Fruit fly (Drosophila melanogaster) whole organism, adult: ENCODE results near the gene Spase25.

Source experiments
- CG12768 ChIP-seq: fragments of 200-800 bp; sonication (Bioruptor generic); optimal IDR thresholded peaks from 2 replicates; lab custom pipeline; 2017; ENCODE audit warnings: missing biosample characterization, missing genetic modification characterization, mild to moderate bottlenecking, moderate library complexity, missing genetic modification reagents
- CG14711 ChIP-seq: fragments of 200-800 bp; sonication (Bioruptor generic); optimal IDR thresholded peaks from 2 replicates; lab custom pipeline; 2018; ENCODE audit warnings: missing biosample characterization, mild to moderate bottlenecking, missing genetic modification characterization, moderate library complexity
- CG7101 ChIP-seq: fragments of 200-800 bp; sonication (Bioruptor generic); optimal IDR thresholded peaks from 2 replicates; lab custom pipeline; 2018; ENCODE audit warnings: missing biosample characterization, mild to moderate bottlenecking, missing genetic modification characterization, moderate library complexity
- Mnt ChIP-seq: fragments of 200-800 bp; sonication (Bioruptor generic); optimal IDR thresholded peaks from 2 replicates; lab custom pipeline; 2016; ENCODE audit warnings: missing biosample characterization, mild to moderate bottlenecking, missing genetic modification characterization
- kay ChIP-seq: fragments of 200-800 bp; sonication (Bioruptor generic); peaks from one replicate; lab custom pipeline; 2016; ENCODE audit warnings: missing biosample characterization, missing genetic modification characterization, borderline replicate concordance
- tj ChIP-seq: fragments of 200-800 bp; sonication (Bioruptor generic); optimal IDR thresholded peaks from 3 replicates; lab custom pipeline; 2017; ENCODE audit warnings: missing biosample characterization, mild to moderate bottlenecking, missing genetic modification characterization, moderate library complexity
- toe ChIP-seq: fragments of 200-800 bp; sonication (Bioruptor generic); optimal IDR thresholded peaks from 2 replicates; lab custom pipeline; 2016; ENCODE audit warnings: missing biosample characterization, missing genetic modification characterization

DNA sequence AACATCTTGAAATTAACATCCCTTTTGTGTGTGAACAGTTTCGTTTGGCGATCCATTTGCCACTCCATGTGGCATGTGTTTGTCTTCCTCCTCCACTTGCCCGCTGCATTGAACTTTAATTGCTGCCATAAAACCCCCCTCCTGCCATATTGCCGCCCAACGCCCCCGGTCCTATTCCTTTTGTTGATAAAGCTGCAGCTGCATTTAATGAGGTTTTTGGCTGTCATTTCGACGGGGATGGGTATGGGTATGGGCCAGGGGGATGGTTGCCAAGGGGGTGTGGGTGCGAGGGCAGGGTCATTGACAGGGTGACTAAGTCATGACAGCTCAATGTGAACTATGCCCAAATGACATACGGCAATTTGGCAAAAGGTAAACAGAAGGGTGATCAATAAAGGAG is 15.2 kb downstream of the Spase25 start:
- TF ChIP-seq kay (GFP tag; lab: Kevin White, UChicago): no peak
- TF ChIP-seq toe: no peak
- TF ChIP-seq CG12768 (GFP tag; lab: Kevin White, UChicago): no peak
- no peak for TF ChIP-seq CG7101
- no peak for TF ChIP-seq tj (GFP tag; lab: Kevin White, UChicago)
- no peak for TF ChIP-seq CG14711 (tag; lab: Kevin White, UChicago)
- no peak for TF ChIP-seq Mnt (GFP tag; lab: Kevin White, UChicago)
